Worm (Caenorhabditis elegans): Measurements from ENCODE around the gene Y22D7AR.3.

ce11 chrIII:1634270-1634669 lies 31.4 kb downstream of the Y22D7AR.3 start, which contains the start of gene Y22D7AL.11:
- TF ChIP-seq jun-1 (tag; optimal IDR thresholded peaks at IDR 0.05) = no peak
- no peak for TF ChIP-seq elt-3 (tag; optimal IDR thresholded peaks at IDR 0.05)
- TF ChIP-seq nhr-47 (tag; optimal IDR thresholded peaks at IDR 0.05) = no peak
- no peak for TF ChIP-seq nhr-77 (tag; optimal IDR thresholded peaks at IDR 0.05)
- no peak for TF ChIP-seq C34B4.2 (tag; optimal IDR thresholded peaks at IDR 0.05)
- TF ChIP-seq ceh-90 (tag; optimal IDR thresholded peaks at IDR 0.05) = no peak
- TF ChIP-seq elt-2 (tag; optimal IDR thresholded peaks at IDR 0.05) = no peak
- no peak for TF ChIP-seq C04F5.9 (tag; optimal IDR thresholded peaks at IDR 0.05)
- TF ChIP-seq pag-3 (tag; optimal IDR thresholded peaks at IDR 0.05; ENCODE audit: borderline replicate concordance, insufficient read depth) = no peak
- no peak for TF ChIP-seq snpc-4 (tag; optimal IDR thresholded peaks at IDR 0.05)
- TF ChIP-seq fkh-4 (tag; optimal IDR thresholded peaks at IDR 0.05; ENCODE audit: borderline replicate concordance) = no peak
